Worm (Caenorhabditis elegans): ENCODE data around the gene memi-1.

ce11 chrIV:4751814-4752213 is 8.4 kb downstream of the memi-1 start, which contains the start of gene Y17G9B.4:
- TF ChIP-seq nhr-11 (tag; optimal IDR thresholded peaks at IDR 0.05) (no peak), ama-1 (optimal IDR thresholded peaks at IDR 0.05) (no peak), pqm-1 (tag; optimal IDR thresholded peaks at IDR 0.05) (no peak), pha-4 (tag; optimal IDR thresholded peaks at IDR 0.05) (no peak), npax-4 (tag; optimal IDR thresholded peaks at IDR 0.05) (no peak), ets-4 (tag; optimal IDR thresholded peaks at IDR 0.05) (no peak), unc-55 (GFP tag; optimal IDR thresholded peaks at IDR 0.05) (no peak), odd-2 (tag; optimal IDR thresholded peaks at IDR 0.05) (no peak), sdc-2 (tag; optimal IDR thresholded peaks at IDR 0.05) (no peak), ceh-48 (tag; optimal IDR thresholded peaks at IDR 0.05) (no peak), hlh-6 (tag; optimal IDR thresholded peaks at IDR 0.05) (no peak), pag-3 (tag; optimal IDR thresholded peaks at IDR 0.05; ENCODE audit: borderline replicate concordance) (no peak), pha-2 (tag; optimal IDR thresholded peaks at IDR 0.05) (no peak), unc-42 (tag; optimal IDR thresholded peaks at IDR 0.05) (no peak)

All from whole organism, late embryonic.